Fruit fly (Drosophila melanogaster) whole organism, pupa: ENCODE data around the gene Slc25A46a.

ENCODE experiments used
- CG10348 ChIP-seq: fragments of 200-800 bp; sonication (Bioruptor generic); IDR thresholded peaks from 2 replicates; pipeline ENCODE4 v1.3.6; 2022; ENCODE audit warnings: missing biosample characterization, missing genetic modification characterization
- CG12605 ChIP-seq: fragments of 200-800 bp; sonication (Bioruptor generic); IDR thresholded peaks from 2 replicates; pipeline ENCODE4 v1.3.6; 2022; ENCODE audit warnings: missing biosample characterization, missing genetic modification characterization
- CG13204 ChIP-seq: fragments of 200-800 bp; sonication (Bioruptor generic); optimal IDR thresholded peaks from 2 replicates; lab custom pipeline; 2018; ENCODE audit warnings: missing biosample characterization, mild to moderate bottlenecking, missing genetic modification characterization, moderate library complexity
- CG14655 ChIP-seq: fragments of 200-800 bp; sonication (Bioruptor generic); optimal IDR thresholded peaks from 3 replicates; lab custom pipeline; 2017; ENCODE audit warnings: mild to moderate bottlenecking, missing biosample characterization, missing genetic modification reagents, missing genetic modification characterization
- CG15710 ChIP-seq: fragments of 200-800 bp; sonication (Bioruptor generic); optimal IDR thresholded peaks from 2 replicates; lab custom pipeline; 2018; ENCODE audit warnings: missing biosample characterization, mild to moderate bottlenecking, missing genetic modification characterization, moderate library complexity
- CG17806 ChIP-seq: fragments of 200-800 bp; sonication (Bioruptor generic); optimal IDR thresholded peaks from 2 replicates; lab custom pipeline; 2018; ENCODE audit warnings: missing biosample characterization, mild to moderate bottlenecking, missing genetic modification characterization, moderate library complexity
- CG32121 ChIP-seq: fragments of 200-800 bp; sonication (Bioruptor generic); IDR thresholded peaks from 2 replicates; pipeline ENCODE4 v1.3.6; 2022; ENCODE audit warnings: missing biosample characterization, missing genetic modification characterization
- CG34367 ChIP-seq: fragments of 200-800 bp; sonication (Bioruptor generic); optimal IDR thresholded peaks from 2 replicates; lab custom pipeline; 2018; ENCODE audit warnings: missing biosample characterization, mild to moderate bottlenecking, missing genetic modification characterization
- CG4496 ChIP-seq: fragments of 200-800 bp; sonication (Bioruptor generic); IDR thresholded peaks from 3 replicates; pipeline ENCODE4 v1.3.6; 2022; ENCODE audit warnings: missing biosample characterization, missing genetic modification characterization
- CG8159 ChIP-seq: fragments of 200-800 bp; sonication (Bioruptor generic); optimal IDR thresholded peaks from 3 replicates; lab custom pipeline; 2018; ENCODE audit warnings: missing biosample characterization, mild to moderate bottlenecking, missing genetic modification characterization, moderate library complexity
- CG8301 ChIP-seq: fragments of 200-800 bp; sonication (Bioruptor generic); optimal IDR thresholded peaks from 2 replicates; lab custom pipeline; 2018; ENCODE audit warnings: missing biosample characterization, mild to moderate bottlenecking, missing genetic modification characterization
- CG9948 ChIP-seq: fragments of 200-800 bp; sonication (Bioruptor generic); optimal IDR thresholded peaks from 2 replicates; lab custom pipeline; 2018; ENCODE audit warnings: missing biosample characterization, mild to moderate bottlenecking, missing genetic modification characterization, moderate library complexity
- D1 ChIP-seq: fragments of 200-800 bp; sonication (Bioruptor generic); optimal IDR thresholded peaks from 2 replicates; lab custom pipeline; 2018; ENCODE audit warnings: missing biosample characterization, mild to moderate bottlenecking, missing genetic modification characterization, moderate library complexity
- EcR ChIP-seq: fragments of 200-800 bp; sonication (Bioruptor generic); optimal IDR thresholded peaks from 3 replicates; lab custom pipeline; 2019; ENCODE audit warnings: missing biosample characterization, missing genetic modification characterization, mild to moderate bottlenecking, moderate library complexity, missing genetic modification reagents
- Ets98B ChIP-seq: fragments of 200-800 bp; sonication (Bioruptor generic); IDR thresholded peaks from 2 replicates; pipeline ENCODE4 v1.3.6; 2022; ENCODE audit warnings: missing biosample characterization, missing genetic modification characterization
- Pif1A ChIP-seq: fragments of 200-800 bp; sonication (Bioruptor generic); optimal IDR thresholded peaks from 3 replicates; lab custom pipeline; 2016; ENCODE audit warnings: missing biosample characterization, missing genetic modification characterization
- Pif1B ChIP-seq: fragments of 200-800 bp; sonication (Bioruptor generic); optimal IDR thresholded peaks from 3 replicates; lab custom pipeline; 2016; ENCODE audit warnings: missing biosample characterization, missing genetic modification characterization
- Snoo ChIP-seq: fragments of 200-800 bp; sonication (Bioruptor generic); optimal IDR thresholded peaks from 3 replicates; lab custom pipeline; 2017; ENCODE audit warnings: missing biosample characterization, mild to moderate bottlenecking, missing genetic modification characterization, inconsistent platforms
- gl ChIP-seq: fragments of 200-800 bp; sonication (Bioruptor generic); optimal IDR thresholded peaks from 2 replicates; lab custom pipeline; 2018; ENCODE audit warnings: missing biosample characterization, mild to moderate bottlenecking, missing genetic modification characterization
- rn ChIP-seq: fragments of 200-800 bp; sonication (Bioruptor generic); IDR thresholded peaks from 2 replicates; pipeline ENCODE4 v1.3.6; 2022; ENCODE audit warnings: missing biosample characterization, missing genetic modification characterization

Gene Slc25A46a

DNA sequence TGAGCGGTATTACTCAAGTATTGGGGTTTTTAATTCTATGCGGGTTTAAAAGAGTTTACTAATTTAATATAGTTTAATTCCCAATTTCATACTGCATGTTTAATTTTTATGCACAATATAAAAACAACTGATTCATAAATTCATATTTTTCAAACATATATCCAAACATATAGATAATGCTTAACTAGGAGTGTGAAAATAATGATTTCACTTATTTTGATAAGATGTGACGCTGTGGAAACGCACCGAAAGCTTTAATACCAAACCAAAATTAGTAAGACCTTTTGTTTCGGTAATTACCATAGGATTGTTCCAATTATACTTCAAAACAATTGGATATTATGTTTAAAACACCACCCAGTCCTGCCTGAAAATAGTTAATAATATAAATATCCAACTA lies at the start of gene Slc25A46a:
Gene Slc25A46a, plus strand, starts transcription at position 272 of the 400 bp plus-strand sequence.
- TF ChIP-seq CG14655 (GFP tag; lab: Kevin White, UChicago) (no peak), CG4496 (GFP tag; lab: Robert Waterston, UW) (0 out of 3 replicates have a peak, but pooled peaks have one; percentile 14), CG8159 (tag; lab: Kevin White, UChicago) (peak; percentile 6), CG8301 (no peak), CG34367 (tag; lab: Kevin White, UChicago) (no peak), CG9948 (tag; lab: Kevin White, UChicago) (no peak), CG10348 (GFP tag; lab: Robert Waterston, UW) (no peak)

DNA sequence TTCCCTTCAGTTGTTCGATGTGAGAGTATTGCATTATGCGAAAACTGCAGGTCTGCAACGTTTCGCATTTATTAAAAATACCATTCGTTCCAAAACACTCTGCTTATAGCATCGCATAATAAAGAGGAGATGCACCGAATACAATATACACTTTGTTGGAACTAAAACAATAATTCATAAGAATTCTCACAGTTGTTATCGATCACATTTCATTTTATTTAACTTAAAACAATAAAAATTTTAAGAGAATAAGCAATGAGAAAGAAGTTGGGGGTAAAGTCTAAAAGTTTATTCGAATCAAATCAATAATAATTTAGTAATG lies 49.4 kb upstream of the Slc25A46a start:
- TF ChIP-seq CG12605 (GFP tag; lab: Robert Waterston, UW) = no peak
- peak; percentile 7 for TF ChIP-seq CG17806 (tag; lab: Kevin White, UChicago)
- no peak for TF ChIP-seq CG13204
- no peak for TF ChIP-seq rn

DNA sequence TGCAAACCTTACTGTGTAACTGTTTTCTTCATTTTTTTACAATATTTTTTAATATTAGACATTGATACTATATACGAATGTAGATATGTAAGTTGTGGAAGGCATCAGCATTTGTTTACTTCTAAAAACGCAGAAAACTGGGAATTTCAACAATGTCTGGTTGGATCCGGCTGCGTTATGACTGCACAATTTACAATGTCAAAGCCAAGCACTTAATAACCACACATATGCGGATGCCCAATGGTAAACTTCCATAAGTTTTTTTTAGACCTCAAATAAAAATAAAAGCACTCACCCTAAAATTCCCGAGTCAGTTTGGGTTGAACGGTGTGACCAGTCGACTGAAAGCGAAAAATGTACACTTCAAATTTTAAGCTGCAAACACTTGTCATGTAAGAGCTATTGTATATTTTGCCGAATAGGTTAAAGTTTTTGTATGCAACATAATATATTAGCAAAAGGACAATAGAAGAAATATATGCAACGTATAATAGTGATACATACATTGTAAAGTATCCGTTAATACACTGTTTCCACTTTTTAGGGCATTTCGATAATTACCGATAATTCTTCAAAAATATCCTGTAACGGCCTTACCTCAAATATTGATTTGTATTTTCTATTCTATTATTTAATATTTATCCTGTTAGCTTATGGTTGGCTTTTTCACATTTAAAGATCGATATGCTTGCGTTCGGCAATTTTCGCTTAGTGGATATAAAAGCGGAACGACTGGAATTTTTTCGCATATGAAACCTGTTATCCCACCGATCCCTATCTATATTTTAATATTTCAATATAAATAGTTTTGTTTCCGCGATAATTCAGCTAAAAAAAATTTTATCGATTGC lies 43.2 kb upstream of the Slc25A46a start, which contains the start of gene Stim:
Gene Stim, minus strand, starts transcription at position 347 of the 851 bp plus-strand sequence.
- TF ChIP-seq CG12605 (GFP tag; lab: Robert Waterston, UW) (no peak), CG8301 (no peak), CG9948 (tag; lab: Kevin White, UChicago) (no peak), Snoo (tag; lab: Kevin White, UChicago) (no peak), CG8159 (tag; lab: Kevin White, UChicago) (no peak)

DNA sequence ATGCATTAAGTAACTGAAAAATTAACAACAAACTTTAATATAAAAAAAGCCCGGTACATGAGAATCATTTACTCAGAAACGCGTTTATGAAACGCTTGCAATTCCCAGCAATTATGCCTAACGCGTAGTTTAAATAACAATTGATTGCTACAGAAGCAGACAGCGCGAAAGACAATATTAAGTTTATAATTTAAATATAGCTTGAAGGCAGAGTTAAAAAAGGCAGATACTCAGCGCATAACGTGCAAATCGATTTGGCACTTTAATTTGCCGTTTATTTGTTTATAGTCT lies 42.7 kb upstream of the Slc25A46a start, which contains the start of gene CG8924:
Gene CG8924, plus strand, starts transcription at position 122 of the 291 bp plus-strand sequence.
- TF ChIP-seq rn = no peak
- no peak for TF ChIP-seq CG8301
- no peak for TF ChIP-seq CG8159 (tag; lab: Kevin White, UChicago)
- TF ChIP-seq Ets98B (GFP tag; lab: Robert Waterston, UW) = no peak
- TF ChIP-seq D1 (tag; lab: Kevin White, UChicago) = no peak
- no peak for TF ChIP-seq CG10348 (GFP tag; lab: Robert Waterston, UW)
- TF ChIP-seq Pif1B (GFP tag; lab: Kevin White, UChicago) = no peak
- no peak for TF ChIP-seq CG4496 (GFP tag; lab: Robert Waterston, UW)
- TF ChIP-seq gl (tag; lab: Kevin White, UChicago) = no peak
- TF ChIP-seq Pif1A (GFP tag; lab: Kevin White, UChicago) = no peak
- no peak for TF ChIP-seq CG13204
- TF ChIP-seq CG14655 (GFP tag; lab: Kevin White, UChicago) = no peak
- TF ChIP-seq CG9948 (tag; lab: Kevin White, UChicago) = no peak
- no peak for TF ChIP-seq CG15710 (tag; lab: Kevin White, UChicago)
- TF ChIP-seq EcR = no peak
- no peak for TF ChIP-seq CG12605 (GFP tag; lab: Robert Waterston, UW)
- no peak for TF ChIP-seq CG17806 (tag; lab: Kevin White, UChicago)
- no peak for TF ChIP-seq Snoo (tag; lab: Kevin White, UChicago)

DNA sequence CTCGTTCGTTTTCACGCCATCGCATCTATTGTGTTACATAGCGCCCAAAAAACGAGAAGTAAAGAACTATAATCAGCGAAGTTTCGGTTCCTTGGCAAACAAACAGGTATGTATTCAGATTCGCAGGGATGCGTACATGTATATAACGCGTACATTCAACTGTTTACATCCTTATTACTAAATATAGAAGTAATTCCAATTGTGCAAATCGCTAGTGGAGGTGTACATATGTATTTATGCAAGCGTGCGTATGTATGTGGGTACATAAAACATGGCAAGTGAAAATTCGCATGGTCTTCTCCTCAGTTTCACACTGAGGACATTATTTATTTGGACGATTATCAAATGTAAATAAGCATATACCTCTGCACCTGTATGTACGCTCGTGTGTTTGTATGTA lies 42.0 kb upstream of the Slc25A46a start:
- TF ChIP-seq CG34367 (tag; lab: Kevin White, UChicago) = no peak
- no peak for TF ChIP-seq Snoo (tag; lab: Kevin White, UChicago)
- no peak for TF ChIP-seq Pif1B (GFP tag; lab: Kevin White, UChicago)
- TF ChIP-seq CG4496 (GFP tag; lab: Robert Waterston, UW) = no peak
- no peak for TF ChIP-seq CG17806 (tag; lab: Kevin White, UChicago)
- no peak for TF ChIP-seq CG14655 (GFP tag; lab: Kevin White, UChicago)
- no peak for TF ChIP-seq CG8159 (tag; lab: Kevin White, UChicago)
- TF ChIP-seq gl (tag; lab: Kevin White, UChicago) = no peak
- TF ChIP-seq CG15710 (tag; lab: Kevin White, UChicago) = no peak
- no peak for TF ChIP-seq Pif1A (GFP tag; lab: Kevin White, UChicago)
- TF ChIP-seq Ets98B (GFP tag; lab: Robert Waterston, UW) = no peak
- TF ChIP-seq, all 21 proteins: peak for 0

DNA sequence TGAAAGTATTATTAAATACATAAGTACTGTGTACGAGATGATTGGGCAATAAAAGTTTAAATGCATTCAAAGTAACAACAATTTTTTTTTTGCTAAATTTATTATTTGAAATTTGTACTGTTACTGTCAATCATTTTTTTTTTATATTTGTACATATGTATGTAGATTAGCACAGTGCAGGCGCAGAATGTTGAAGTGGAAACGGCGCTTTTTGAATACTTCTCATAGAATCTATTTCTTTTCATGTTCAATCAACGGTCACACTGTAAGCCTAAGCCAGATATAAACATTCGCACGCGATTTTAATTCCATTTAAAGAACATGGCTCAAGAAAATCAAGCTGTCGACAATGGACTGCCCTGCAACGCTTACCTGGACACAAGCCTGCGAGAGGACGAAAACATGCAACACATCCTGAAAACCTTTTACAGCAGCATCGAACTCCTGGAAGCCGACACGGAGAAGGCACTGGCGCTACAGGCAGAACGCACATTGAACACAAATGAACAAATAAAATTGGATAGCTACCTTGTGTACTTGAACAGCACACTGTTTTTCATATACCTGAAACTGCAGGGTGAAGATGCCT lies 38.7 kb upstream of the Slc25A46a start, which contains the start of gene Rrp47:
Gene Rrp47, plus strand, starts transcription at position 163 of the 589 bp plus-strand sequence.
- peak; percentile 24 for TF ChIP-seq D1 (tag; lab: Kevin White, UChicago)
- TF ChIP-seq EcR = no peak
- TF ChIP-seq, all 21 proteins: peak for 1

DNA sequence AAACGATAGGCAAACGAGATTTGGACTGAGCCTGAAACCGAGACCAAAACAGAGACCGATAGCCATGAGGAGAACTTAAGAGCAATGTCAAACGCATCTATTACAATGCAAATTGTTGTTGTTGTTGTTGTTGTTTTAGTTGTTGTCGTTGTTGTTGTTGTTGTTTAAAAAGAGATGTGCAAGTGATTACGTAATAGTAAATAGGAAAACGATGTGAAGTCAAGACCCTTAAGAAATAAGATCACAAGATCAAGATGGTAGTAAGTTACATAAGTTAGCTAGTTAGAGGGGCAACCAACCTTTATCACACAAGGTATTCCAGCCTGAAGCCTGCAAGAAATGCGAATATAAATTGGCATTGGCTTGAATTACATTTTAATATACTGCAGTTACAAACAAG lies 33.5 kb upstream of the Slc25A46a start:
- TF ChIP-seq Ets98B (GFP tag; lab: Robert Waterston, UW) = no peak
- no peak for TF ChIP-seq CG14655 (GFP tag; lab: Kevin White, UChicago)
- no peak for TF ChIP-seq CG9948 (tag; lab: Kevin White, UChicago)
- no peak for TF ChIP-seq CG13204
- no peak for TF ChIP-seq CG15710 (tag; lab: Kevin White, UChicago)
- no peak for TF ChIP-seq Snoo (tag; lab: Kevin White, UChicago)
- no peak for TF ChIP-seq gl (tag; lab: Kevin White, UChicago)
- no peak for TF ChIP-seq CG8301
- TF ChIP-seq CG32121 (GFP tag; lab: Robert Waterston, UW) = no peak
- no peak for TF ChIP-seq CG8159 (tag; lab: Kevin White, UChicago)
- TF ChIP-seq CG10348 (GFP tag; lab: Robert Waterston, UW) = no peak
- no peak for TF ChIP-seq CG4496 (GFP tag; lab: Robert Waterston, UW)
- TF ChIP-seq EcR = no peak
